Worm (Caenorhabditis elegans): Measurements from ENCODE around the gene arrd-6.

arrd-6 gene

DNA sequence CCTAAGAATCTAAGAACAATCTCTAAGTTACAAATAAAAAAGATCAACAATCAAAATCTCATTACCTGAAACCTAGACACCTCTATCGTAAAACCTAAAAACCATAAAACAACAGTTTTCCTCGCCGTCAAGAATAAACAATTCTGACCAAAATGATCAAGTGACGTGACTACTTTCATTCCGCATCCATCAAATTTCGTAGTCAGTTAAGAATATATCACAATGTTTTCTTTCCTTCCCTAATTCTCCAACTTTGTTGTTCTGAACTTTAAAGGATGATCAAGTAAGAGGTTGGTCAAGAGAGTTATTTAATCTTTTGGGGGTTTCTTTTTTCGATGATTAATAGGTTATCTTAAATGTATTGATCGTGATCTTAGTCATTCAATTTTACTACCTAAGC, 20.8 kb downstream of the arrd-6 start:
- TF ChIP-seq nhr-11 (tag; optimal IDR thresholded peaks at IDR 0.05) (no peak), nhr-28 (tag; optimal IDR thresholded peaks at IDR 0.05) (peak; percentile 67), nhr-42 (GFP tag; IDR thresholded peaks at IDR 0.05) (no peak), hlh-30 (tag; optimal IDR thresholded peaks at IDR 0.05; ENCODE audit: insufficient read depth) (peak; percentile 23), madf-9 (GFP tag; conservative IDR thresholded peaks at IDR 0.05) (no peak), F10B5.3 (tag; optimal IDR thresholded peaks at IDR 0.05) (no peak), tra-1 (GFP tag; IDR thresholded peaks at IDR 0.05) (no peak), ceh-44 (GFP tag; IDR thresholded peaks at IDR 0.05) (no peak)

DNA sequence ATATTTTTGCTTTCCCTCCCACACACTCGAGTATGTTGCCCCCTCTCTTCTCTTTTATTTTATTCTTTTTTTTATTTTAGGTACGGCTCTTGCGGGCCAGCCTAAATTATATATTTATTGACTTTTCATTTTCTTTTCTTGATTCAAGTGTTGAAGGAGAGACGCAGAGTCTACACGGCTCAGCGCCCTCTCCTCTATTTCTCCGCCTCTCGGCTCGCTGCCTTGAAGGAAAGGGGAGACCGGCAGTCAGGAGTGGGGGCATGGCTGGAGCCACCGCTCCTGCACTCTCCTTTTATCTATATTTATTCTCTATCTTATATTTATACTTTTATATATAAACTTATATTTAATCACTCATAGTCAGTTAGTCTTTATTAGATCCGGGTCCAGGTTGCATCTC, 23.9 kb downstream of the arrd-6 start:
- no peak for TF ChIP-seq zag-1 (tag; optimal IDR thresholded peaks at IDR 0.05)
- no peak; the same call in none of the 2 replicates for TF ChIP-seq lin-38 (GFP tag; IDR thresholded peaks at IDR 0.05)
- TF ChIP-seq R02D3.7 (tag; optimal IDR thresholded peaks at IDR 0.05): no peak
- peak; percentile 32; the same call in 1 of the 2 replicates for TF ChIP-seq pha-4 (GFP tag; IDR thresholded peaks at IDR 0.05)
- no peak for TF ChIP-seq pha-4 (tag; optimal IDR thresholded peaks at IDR 0.05)
- TF ChIP-seq Y105C5A.15 (GFP tag; IDR thresholded peaks at IDR 0.05): no peak
- TF ChIP-seq set-16 (GFP tag; IDR thresholded peaks at IDR 0.05): peak; percentile 79
- TF ChIP-seq attf-4 (tag; optimal IDR thresholded peaks at IDR 0.05): no peak
- TF ChIP-seq lsy-2 (tag; optimal IDR thresholded peaks at IDR 0.05): peak in 1 of 2 experiments; percentile 14
- no peak for TF ChIP-seq daf-16 (GFP tag; optimal IDR thresholded peaks at IDR 0.05)
- peak; percentile 29 for TF ChIP-seq daf-16 (tag; optimal IDR thresholded peaks at IDR 0.05)
- TF ChIP-seq dve-1 (tag; optimal IDR thresholded peaks at IDR 0.05; ENCODE audit: insufficient read depth): peak; percentile 16
- no peak for TF ChIP-seq snpc-4 (tag; optimal IDR thresholded peaks at IDR 0.05)
- no peak for TF ChIP-seq F37D6.2 (tag; optimal IDR thresholded peaks at IDR 0.05)
- TF ChIP-seq Y48G9A.11 (GFP tag; IDR thresholded peaks at IDR 0.05): no peak
- TF ChIP-seq lim-7 (GFP tag; IDR thresholded peaks at IDR 0.05): no peak
- no peak for TF ChIP-seq lin-15B (tag; optimal IDR thresholded peaks at IDR 0.05)
- TF ChIP-seq spr-1 (tag; optimal IDR thresholded peaks at IDR 0.05): no peak
- TF ChIP-seq rbr-2 (tag; optimal IDR thresholded peaks at IDR 0.05): no peak
- no peak for TF ChIP-seq T26A8.4 (GFP tag; IDR thresholded peaks at IDR 0.05)
- no peak for TF ChIP-seq ceh-20 (GFP tag; IDR thresholded peaks at IDR 0.05)
- no peak for TF ChIP-seq nhr-76 (tag; optimal IDR thresholded peaks at IDR 0.05)
- peak; percentile 3 for TF ChIP-seq mes-2 (tag; optimal IDR thresholded peaks at IDR 0.05; ENCODE audit: poor library complexity, severe bottlenecking)
- peak; percentile 13 for TF ChIP-seq hlh-30 (tag; optimal IDR thresholded peaks at IDR 0.05; ENCODE audit: insufficient read depth)
- TF ChIP-seq cey-2 (tag; optimal IDR thresholded peaks at IDR 0.05; ENCODE audit: borderline replicate concordance, insufficient read depth): no peak
- no peak for TF ChIP-seq mdt-29 (GFP tag; IDR thresholded peaks at IDR 0.05)
- TF ChIP-seq D1046.2 (GFP tag; IDR thresholded peaks at IDR 0.05): no peak
- TF ChIP-seq F44E2.7 (GFP tag; IDR thresholded peaks at IDR 0.05): no peak
- no peak for TF ChIP-seq ctbp-1 (GFP tag; IDR thresholded peaks at IDR 0.05)

DNA sequence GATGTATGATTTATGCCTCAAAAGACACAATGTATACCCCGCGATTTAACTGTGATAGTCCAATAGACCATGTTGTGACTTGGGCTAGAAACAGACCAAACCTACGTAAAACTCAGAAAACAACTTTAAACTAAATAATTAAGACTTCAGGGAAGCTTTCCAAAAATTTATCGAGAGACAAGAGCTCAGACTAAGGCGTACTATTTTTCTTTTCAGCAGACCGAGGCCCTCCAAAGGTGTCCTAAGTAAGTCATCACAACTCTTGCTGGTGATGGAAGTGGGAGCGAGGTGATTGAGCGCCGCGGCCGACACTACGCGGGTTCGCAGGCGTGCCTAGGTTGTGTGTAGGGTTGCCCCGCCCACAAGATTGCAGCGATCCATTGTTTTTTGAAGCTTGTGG, 24.5 kb downstream of the arrd-6 start:
- TF ChIP-seq lin-29 (GFP tag; IDR thresholded peaks at IDR 0.05) (no peak), unc-130 (GFP tag; optimal IDR thresholded peaks at IDR 0.05) (peak; percentile 78), aha-1 (tag) (peak; percentile 97), F37D6.2 (tag; optimal IDR thresholded peaks at IDR 0.05) (no peak), duxl-1 (tag; optimal IDR thresholded peaks at IDR 0.05; ENCODE audit: poor library complexity) (peak; percentile 55), tra-1 (GFP tag; IDR thresholded peaks at IDR 0.05) (no peak), nhr-25 (tag; optimal IDR thresholded peaks at IDR 0.05; ENCODE audit: borderline replicate concordance, insufficient read depth) (peak; percentile 73), dmd-6 (GFP tag; IDR thresholded peaks at IDR 0.05) (peak; percentile 50), R02D3.7 (tag; optimal IDR thresholded peaks at IDR 0.05) (no peak), F49E8.2 (tag; optimal IDR thresholded peaks at IDR 0.05; ENCODE audit: borderline replicate concordance) (peak; percentile 91), ztf-7 (tag; optimal IDR thresholded peaks at IDR 0.05) (no peak), gei-8 (GFP tag; optimal IDR thresholded peaks at IDR 0.05) (no peak), ZK546.5 (tag; optimal IDR thresholded peaks at IDR 0.05) (no peak), fkh-10 (GFP tag; optimal IDR thresholded peaks at IDR 0.05) (no peak), ces-1 (GFP tag; optimal IDR thresholded peaks at IDR 0.05) (no peak), mes-2 (tag; optimal IDR thresholded peaks at IDR 0.05; ENCODE audit: poor library complexity, severe bottlenecking) (peak; percentile 87), egl-43 (GFP tag; IDR thresholded peaks at IDR 0.05) (peak; percentile 85), tag-97 (GFP tag; IDR thresholded peaks at IDR 0.05) (no peak)
